Fruit fly (Drosophila melanogaster): ENCODE data around the gene Mi-2.

DNA sequence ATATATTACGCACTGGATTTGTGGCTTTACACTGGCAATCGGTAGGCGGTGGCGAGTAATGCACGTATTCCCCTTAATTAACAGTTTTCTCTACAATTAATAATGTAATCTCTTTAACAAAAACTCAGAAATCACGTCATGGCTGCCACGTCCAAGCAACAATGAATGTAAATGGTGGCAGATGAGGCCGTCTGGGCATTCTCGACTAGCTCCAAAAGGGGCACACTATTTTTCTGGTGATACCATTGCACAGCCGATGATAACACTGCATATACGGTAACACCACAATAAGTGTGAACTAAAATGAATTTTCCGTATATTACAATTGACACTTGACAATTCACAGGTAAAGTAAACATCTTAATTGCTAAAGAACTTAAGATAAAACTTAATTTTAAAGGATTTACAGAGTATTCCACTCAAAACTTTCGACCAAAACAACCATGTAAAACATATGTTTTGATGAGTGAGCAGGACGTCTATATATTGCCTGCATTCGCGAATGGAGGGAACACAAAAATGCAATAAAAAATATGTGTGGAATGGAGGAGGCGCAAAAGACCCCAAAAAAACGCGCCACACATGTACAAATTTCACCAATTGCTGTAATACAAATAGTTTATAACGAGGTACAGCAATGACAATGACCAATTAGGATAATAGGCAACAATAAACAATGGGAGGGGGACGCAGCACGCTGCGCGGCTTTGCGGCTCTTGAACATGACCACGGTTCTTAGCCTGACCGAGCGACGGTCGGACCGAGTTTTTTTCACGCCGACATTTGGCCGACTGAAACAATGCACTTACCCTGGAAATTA lies 571 bp downstream of the Mi-2 start:
- TF ChIP-seq tai (GFP tag; optimal IDR thresholded peaks at IDR 0.05): no peak
- TF ChIP-seq dl (GFP tag; optimal IDR thresholded peaks at IDR 0.05; ENCODE audit: insufficient read depth in 1 of 2, partially characterized antibody in 2 of 2): no peak
- peak; percentile 46 for TF ChIP-seq rgr (GFP tag; optimal IDR thresholded peaks at IDR 0.05)
- peak; percentile 96 for TF ChIP-seq psq (GFP tag; optimal IDR thresholded peaks at IDR 0.05)
- no peak for TF ChIP-seq Myc (optimal IDR thresholded peaks at IDR 0.05)
- TF ChIP-seq lola (GFP tag; optimal IDR thresholded peaks at IDR 0.05): no peak
- TF ChIP-seq foxo (GFP tag; optimal IDR thresholded peaks at IDR 0.05): no peak
- no peak for TF ChIP-seq CG32264 (GFP tag; optimal IDR thresholded peaks at IDR 0.05)

All from whole organism, wandering third instar larva.